Worm (Caenorhabditis elegans) whole organism, early embryonic: ENCODE data around the gene ubxn-2.

Source experiments
- B0310.2 ChIP-seq: sonication (generic microtip); optimal IDR thresholded peaks from 2 replicates; lab custom pipeline; 2016; ENCODE audit warnings: mild to moderate bottlenecking, missing genetic modification characterization, missing compliant biosample characterization
- F13C5.2 ChIP-seq: sonication (generic microtip); optimal IDR thresholded peaks from 2 replicates; lab custom pipeline; 2017; ENCODE audit warnings: mild to moderate bottlenecking, missing genetic modification characterization, inconsistent platforms, missing compliant biosample characterization
- aly-1 ChIP-seq: sonication (generic microtip); optimal IDR thresholded peaks from 2 replicates; lab custom pipeline; 2016; ENCODE audit warnings: missing genetic modification characterization, missing compliant biosample characterization
- ama-1 ChIP-seq: fragments of 150-350 bp; optimal IDR thresholded peaks from 2 replicates; lab custom pipeline; 2014
- ceh-13 ChIP-seq: fragments of 200-800 bp; sonication (Bioruptor generic); optimal IDR thresholded peaks from 2 replicates; lab custom pipeline; 2018; ENCODE audit warnings: mild to moderate bottlenecking, missing genetic modification characterization, missing compliant biosample characterization
- ceh-36 ChIP-seq: sonication (generic microtip); optimal IDR thresholded peaks from 2 replicates; lab custom pipeline; 2016; ENCODE audit warnings: missing genetic modification characterization, inconsistent platforms, missing compliant biosample characterization
- ets-7 ChIP-seq: sonication (generic microtip); optimal IDR thresholded peaks from 2 replicates; lab custom pipeline; 2016; ENCODE audit warnings: missing genotype, missing genetic modification characterization, missing compliant biosample characterization
- flt-1 ChIP-seq: fragments of 200-800 bp; sonication (Bioruptor generic); IDR thresholded peaks from 2 replicates; pipeline ENCODE4 v1.3.6; 2022; ENCODE audit warnings: missing genetic modification characterization, missing compliant biosample characterization
- hmbx-1 ChIP-seq: sonication (generic microtip); optimal IDR thresholded peaks from 2 replicates; lab custom pipeline; 2016; ENCODE audit warnings: mild to moderate bottlenecking, missing genetic modification characterization, missing compliant biosample characterization
- hmg-4 ChIP-seq: fragments of 200-800 bp; sonication (Bioruptor generic); optimal IDR thresholded peaks from 2 replicates; lab custom pipeline; 2018; ENCODE audit warnings: mild to moderate bottlenecking, missing genetic modification characterization, missing compliant biosample characterization
- hnd-1 ChIP-seq: sonication (generic microtip); optimal IDR thresholded peaks from 2 replicates; lab custom pipeline; 2016; ENCODE audit warnings: missing genetic modification characterization, missing compliant biosample characterization
- pes-1 ChIP-seq: fragments of 200-800 bp; sonication (Bioruptor generic); IDR thresholded peaks from 2 replicates; pipeline ENCODE4 v1.3.6; 2022; ENCODE audit warnings: missing genetic modification reagents, missing genetic modification characterization, missing compliant biosample characterization
- scrt-1 ChIP-seq: fragments of 200-800 bp; sonication (Bioruptor generic); IDR thresholded peaks from 2 replicates; pipeline ENCODE4 v1.3.6; 2022; ENCODE audit warnings: missing genetic modification characterization, missing compliant biosample characterization
- sea-1 ChIP-seq: fragments of 200-800 bp; sonication (Bioruptor generic); conservative IDR thresholded peaks from 2 replicates; pipeline ENCODE4 v1.3.6; 2022; ENCODE audit warnings: missing genetic modification characterization, missing compliant biosample characterization
- tbx-11 ChIP-seq: fragments of 200-800 bp; sonication (Bioruptor generic); IDR thresholded peaks from 2 replicates; pipeline ENCODE4 v1.3.6; 2022; ENCODE audit warnings: missing genetic modification characterization, missing compliant biosample characterization
- tbx-37 ChIP-seq: fragments of 200-800 bp; sonication (Bioruptor generic); conservative IDR thresholded peaks from 2 replicates; pipeline ENCODE4 v1.3.6; 2022; ENCODE audit warnings: missing genetic modification reagents, missing genetic modification characterization, missing compliant biosample characterization
- tra-4 ChIP-seq: sonication (generic microtip); optimal IDR thresholded peaks from 2 replicates; lab custom pipeline; 2017; ENCODE audit warnings: missing genetic modification characterization, missing compliant biosample characterization

Gene ubxn-2

DNA sequence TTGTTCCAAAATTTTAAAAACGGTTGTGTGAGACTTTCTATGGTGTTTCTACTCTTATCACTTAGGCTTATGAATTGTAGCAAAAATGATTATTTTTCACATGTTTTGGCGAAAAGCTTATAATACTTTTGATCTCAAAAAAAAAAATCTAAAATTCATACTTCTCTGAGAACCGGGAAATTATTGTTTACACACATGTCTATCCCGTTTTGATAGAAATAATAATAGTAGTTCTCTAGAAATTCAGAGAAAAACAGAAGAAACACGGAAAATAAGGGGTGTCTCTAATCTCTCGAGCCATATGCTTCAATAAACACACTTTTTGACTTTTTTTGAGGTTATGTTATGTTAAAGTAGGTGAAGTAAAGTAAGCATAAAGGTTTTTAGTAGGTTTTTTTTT lies 25.0 kb upstream of the ubxn-2 start:
- no peak for TF ChIP-seq ceh-36 (tag; lab: Kevin White, UChicago)
- TF ChIP-seq pes-1 (GFP tag; lab: Robert Waterston, UW) = no peak
- TF ChIP-seq hmg-4 (GFP tag; lab: Kevin White, UChicago) = no peak
- no peak for TF ChIP-seq flt-1 (GFP tag; lab: Robert Waterston, UW)
- TF ChIP-seq tra-4 (tag; lab: Kevin White, UChicago) = no peak
- no peak for TF ChIP-seq F13C5.2
- TF ChIP-seq B0310.2 (tag; lab: Kevin White, UChicago) = no peak
- no peak for TF ChIP-seq ama-1
- TF ChIP-seq aly-1 (tag; lab: Kevin White, UChicago) = no peak
- TF ChIP-seq scrt-1 (GFP tag; lab: Robert Waterston, UW) = no peak
- no peak for TF ChIP-seq hnd-1
- no peak for TF ChIP-seq ets-7 (tag; lab: Kevin White, UChicago)

DNA sequence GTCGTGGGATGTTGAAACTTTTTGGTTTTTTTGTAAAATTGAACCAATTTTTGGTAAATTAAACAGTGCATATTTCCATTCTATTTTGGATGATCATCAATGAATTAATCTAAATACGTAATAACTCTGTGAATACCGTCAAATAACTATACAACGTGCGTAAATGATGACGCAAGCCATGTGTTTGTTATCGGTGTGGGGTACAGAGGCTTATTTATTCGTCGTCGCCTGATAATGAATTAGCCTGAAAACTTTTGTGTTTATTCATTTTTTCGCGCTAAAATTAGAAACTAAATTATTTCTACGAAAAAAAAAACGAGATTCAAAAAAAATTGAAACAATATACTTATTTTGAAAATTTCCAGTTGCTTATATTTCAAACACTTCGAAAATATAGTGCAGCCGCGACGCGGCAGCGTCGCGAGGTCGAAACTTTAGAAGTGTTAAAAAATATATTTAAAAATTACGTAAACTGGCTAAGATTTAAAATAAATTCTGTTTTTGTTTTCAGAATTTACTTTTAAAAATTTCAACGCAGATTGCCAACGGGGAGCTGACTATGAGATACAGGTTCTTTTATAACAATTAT lies 23.3 kb upstream of the ubxn-2 start:
- TF ChIP-seq tbx-11 (GFP tag; lab: Robert Waterston, UW) (no peak), ceh-36 (tag; lab: Kevin White, UChicago) (no peak), F13C5.2 (no peak), flt-1 (GFP tag; lab: Robert Waterston, UW) (no peak), hnd-1 (no peak), tbx-37 (GFP tag; lab: Robert Waterston, UW) (no peak), ets-7 (tag; lab: Kevin White, UChicago) (no peak), scrt-1 (GFP tag; lab: Robert Waterston, UW) (no peak), tra-4 (tag; lab: Kevin White, UChicago) (no peak), hmg-4 (GFP tag; lab: Kevin White, UChicago) (no peak), B0310.2 (tag; lab: Kevin White, UChicago) (no peak), pes-1 (GFP tag; lab: Robert Waterston, UW) (no peak)

DNA sequence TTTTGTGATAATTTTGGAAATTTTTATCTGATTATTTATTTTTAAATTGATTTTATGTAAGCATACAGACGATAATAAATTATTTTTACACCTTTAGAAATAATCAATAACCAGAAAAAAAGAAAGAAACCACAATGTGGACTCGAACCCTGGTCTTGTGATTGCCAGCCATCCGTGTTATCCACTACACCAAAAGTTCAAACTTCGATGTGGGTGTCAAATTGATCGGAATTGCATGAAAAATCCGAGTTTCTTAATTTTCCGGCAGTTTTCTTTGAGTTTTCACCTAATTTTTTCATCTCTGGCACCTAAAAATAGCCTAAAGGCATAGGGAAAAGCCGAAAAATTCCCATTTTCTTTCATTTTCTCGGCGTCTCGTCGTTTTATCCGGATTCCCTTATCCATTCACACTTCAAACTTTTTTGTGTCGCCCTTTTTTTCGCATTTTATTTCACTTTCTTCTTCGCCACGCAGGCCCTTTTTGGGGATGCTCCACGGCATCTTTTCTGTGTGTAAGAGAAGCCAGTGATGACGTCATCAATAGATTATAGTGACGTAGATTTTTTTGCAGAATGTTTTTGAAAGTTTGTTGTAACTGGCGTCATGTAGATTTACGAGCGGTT lies 21.9 kb upstream of the ubxn-2 start:
- no peak for TF ChIP-seq tbx-37 (GFP tag; lab: Robert Waterston, UW)
- TF ChIP-seq aly-1 (tag; lab: Kevin White, UChicago) = no peak
- TF ChIP-seq ama-1 = no peak
- TF ChIP-seq tbx-11 (GFP tag; lab: Robert Waterston, UW) = no peak
- TF ChIP-seq pes-1 (GFP tag; lab: Robert Waterston, UW) = no peak
- TF ChIP-seq ceh-36 (tag; lab: Kevin White, UChicago) = no peak
- no peak for TF ChIP-seq hnd-1
- no peak for TF ChIP-seq ceh-13 (GFP tag; lab: Kevin White, UChicago)
- no peak for TF ChIP-seq B0310.2 (tag; lab: Kevin White, UChicago)
- no peak for TF ChIP-seq flt-1 (GFP tag; lab: Robert Waterston, UW)
- TF ChIP-seq scrt-1 (GFP tag; lab: Robert Waterston, UW) = no peak
- no peak for TF ChIP-seq ets-7 (tag; lab: Kevin White, UChicago)
- no peak for TF ChIP-seq tra-4 (tag; lab: Kevin White, UChicago)
- TF ChIP-seq hmg-4 (GFP tag; lab: Kevin White, UChicago) = no peak
- TF ChIP-seq F13C5.2 = no peak

DNA sequence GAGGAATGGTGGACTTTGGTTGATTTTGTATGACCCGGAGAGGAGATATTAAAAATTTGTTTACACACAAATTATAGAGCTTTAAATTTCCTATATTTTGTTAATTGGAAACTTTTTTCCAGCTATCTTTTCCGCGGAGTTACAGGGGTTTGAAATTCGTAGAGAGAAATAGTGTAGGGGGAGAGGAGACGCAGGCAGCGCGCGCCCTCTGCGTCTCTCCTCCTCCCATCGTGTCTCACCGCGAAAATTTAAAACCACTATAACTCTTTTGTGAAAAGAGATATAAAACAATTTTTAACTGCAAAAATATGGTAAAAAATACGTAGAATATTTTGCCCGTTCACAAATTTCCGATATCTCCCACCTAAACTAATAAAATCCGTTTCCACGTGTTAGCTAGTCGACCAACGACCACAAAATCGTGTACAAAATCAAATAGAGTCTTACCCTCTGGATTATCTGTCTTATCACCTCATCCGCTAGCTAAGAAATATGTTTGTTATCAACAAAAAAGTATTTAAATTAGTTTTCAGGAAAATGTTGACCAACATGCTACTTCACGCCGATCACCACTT lies 16.9 kb upstream of the ubxn-2 start, which contains the start of gene nhr-277:
TSS of gene nhr-277 (plus strand) at position 525 of the 575 bp plus-strand sequence.
- TF ChIP-seq tbx-11 (GFP tag; lab: Robert Waterston, UW) (no peak), scrt-1 (GFP tag; lab: Robert Waterston, UW) (no peak)

DNA sequence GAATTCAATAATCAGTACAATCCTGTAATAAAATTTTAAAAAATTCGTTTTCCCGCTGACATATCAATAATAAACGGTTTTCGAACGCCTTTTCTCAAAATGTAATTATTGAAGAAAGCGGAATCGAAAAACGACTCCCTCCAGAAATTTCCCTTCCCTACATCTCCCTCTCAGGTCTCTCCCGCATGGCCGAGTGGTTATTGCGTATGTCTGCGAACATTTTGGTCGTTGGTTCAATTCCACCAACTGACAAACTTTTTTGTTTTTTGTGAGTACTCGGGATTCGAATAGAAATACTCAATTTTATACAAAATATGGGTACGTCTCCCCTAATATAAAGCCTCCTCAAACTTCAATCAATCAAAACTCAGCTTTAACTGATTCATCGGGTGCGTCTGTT lies 14.4 kb upstream of the ubxn-2 start:
- TF ChIP-seq tbx-11 (GFP tag; lab: Robert Waterston, UW) (peak; percentile 93), pes-1 (GFP tag; lab: Robert Waterston, UW) (peak; percentile 95), sea-1 (GFP tag; lab: Robert Waterston, UW) (peak; percentile 97), scrt-1 (GFP tag; lab: Robert Waterston, UW) (peak; percentile 95), tbx-37 (GFP tag; lab: Robert Waterston, UW) (peak; percentile 96), flt-1 (GFP tag; lab: Robert Waterston, UW) (peak; percentile 94)

DNA sequence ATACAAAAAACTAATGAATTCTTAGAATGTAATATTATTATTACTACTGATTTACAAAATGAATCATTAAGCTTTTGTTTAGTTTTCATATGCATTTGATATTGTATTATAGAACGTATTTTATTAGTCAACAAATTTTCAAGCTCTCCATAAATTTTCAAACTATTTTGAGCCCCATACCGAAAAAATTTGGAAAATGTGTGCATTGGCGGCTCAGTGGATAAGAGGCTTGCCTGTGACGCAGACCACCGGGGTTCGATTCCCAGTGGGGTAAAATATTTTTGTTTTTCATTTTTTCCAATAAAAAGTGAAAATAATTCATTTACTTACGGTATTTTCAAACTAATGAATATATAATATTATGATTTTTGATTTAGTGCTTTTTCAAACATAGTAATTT lies 12.8 kb upstream of the ubxn-2 start:
- TF ChIP-seq tbx-37 (GFP tag; lab: Robert Waterston, UW) (no peak), F13C5.2 (no peak), hmbx-1 (tag; lab: Kevin White, UChicago) (no peak), flt-1 (GFP tag; lab: Robert Waterston, UW) (no peak), tbx-11 (GFP tag; lab: Robert Waterston, UW) (no peak), ama-1 (no peak)

DNA sequence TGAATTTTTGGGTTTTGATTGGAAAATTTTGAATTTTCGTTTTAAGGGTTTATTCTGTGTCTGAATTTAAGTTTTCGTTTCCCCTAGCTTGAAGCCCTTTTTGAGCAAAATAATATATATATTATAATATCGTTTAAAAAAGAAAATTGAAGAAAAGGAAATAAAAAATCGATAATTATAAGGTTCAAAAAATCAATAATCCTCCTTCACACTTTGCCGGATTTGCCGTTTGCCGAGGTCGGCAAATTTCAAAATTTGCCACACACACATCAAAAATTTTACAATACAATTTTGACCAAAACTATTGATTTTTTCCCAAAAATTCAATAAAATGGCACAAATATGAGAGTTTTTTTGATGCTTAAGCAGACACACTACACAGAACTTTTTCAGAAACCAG lies 11.0 kb upstream of the ubxn-2 start:
- TF ChIP-seq tbx-37 (GFP tag; lab: Robert Waterston, UW) (no peak), ceh-13 (GFP tag; lab: Kevin White, UChicago) (no peak), B0310.2 (tag; lab: Kevin White, UChicago) (no peak), pes-1 (GFP tag; lab: Robert Waterston, UW) (no peak), flt-1 (GFP tag; lab: Robert Waterston, UW) (no peak), ama-1 (no peak), scrt-1 (GFP tag; lab: Robert Waterston, UW) (no peak), tra-4 (tag; lab: Kevin White, UChicago) (no peak), ceh-36 (tag; lab: Kevin White, UChicago) (no peak)
